Fruit fly (Drosophila melanogaster) whole organism, embryonic: ENCODE data around the gene MED14.

ENCODE experiments used
- Asciz ChIP-seq: fragments of 200-800 bp; sonication (Bioruptor generic); optimal IDR thresholded peaks from 2 replicates; lab custom pipeline; 2017; ENCODE audit warnings: missing biosample characterization, mild to moderate bottlenecking, missing genetic modification characterization, missing genetic modification reagents
- B-H2 ChIP-seq: fragments of 200-800 bp; sonication (Bioruptor generic); optimal IDR thresholded peaks from 2 replicates; lab custom pipeline; 2018; ENCODE audit warnings: missing biosample characterization, mild to moderate bottlenecking, missing genetic modification characterization
- BtbVII ChIP-seq: fragments of 200-800 bp; sonication (Bioruptor generic); optimal IDR thresholded peaks from 3 replicates; lab custom pipeline; 2017; ENCODE audit warnings: missing biosample characterization, mild to moderate bottlenecking, missing genetic modification characterization
- CG14710 ChIP-seq: fragments of 200-800 bp; sonication (Bioruptor generic); optimal IDR thresholded peaks from 3 replicates; lab custom pipeline; 2019; ENCODE audit warnings: missing biosample characterization, mild to moderate bottlenecking, missing genetic modification characterization, moderate library complexity
- CG15011 ChIP-seq: fragments of 200-800 bp; sonication (Bioruptor generic); optimal IDR thresholded peaks from 3 replicates; lab custom pipeline; 2018; ENCODE audit warnings: missing biosample characterization, mild to moderate bottlenecking, missing genetic modification characterization
- CG1529 ChIP-seq: fragments of 200-800 bp; sonication (Bioruptor generic); optimal IDR thresholded peaks from 3 replicates; lab custom pipeline; 2018; ENCODE audit warnings: missing biosample characterization, missing genetic modification characterization
- CG16779 ChIP-seq: fragments of 200-800 bp; sonication (Bioruptor generic); IDR thresholded peaks from 2 replicates; pipeline ENCODE4 v1.3.6; 2022; ENCODE audit warnings: missing biosample characterization, missing genetic modification characterization
- CG17568 ChIP-seq: fragments of 200-800 bp; sonication (Bioruptor generic); optimal IDR thresholded peaks from 2 replicates; lab custom pipeline; 2018; ENCODE audit warnings: missing biosample characterization, mild to moderate bottlenecking, missing genetic modification characterization, moderate library complexity
- CG31441 ChIP-seq: fragments of 200-800 bp; sonication (Bioruptor generic); IDR thresholded peaks from 2 replicates; pipeline ENCODE4 v1.3.6; 2022; ENCODE audit warnings: missing biosample characterization, missing genetic modification characterization
- CG34422 ChIP-seq: fragments of 200-800 bp; sonication (Bioruptor generic); IDR thresholded peaks from 3 replicates; pipeline ENCODE4 v1.3.6; 2022; ENCODE audit warnings: missing biosample characterization, missing genetic modification characterization
- CG3726 ChIP-seq: fragments of 200-800 bp; sonication (Bioruptor generic); IDR thresholded peaks from 3 replicates; pipeline ENCODE4, ENCODE4 v1.3.6; 2022; ENCODE audit warnings: missing biosample characterization, missing genetic modification characterization
- CG4404 ChIP-seq: fragments of 200-800 bp; sonication (Bioruptor generic); IDR thresholded peaks from 2 replicates; pipeline ENCODE4 v1.3.6; 2022; ENCODE audit warnings: missing biosample characterization, missing genetic modification characterization
- CG6254 ChIP-seq: fragments of 200-800 bp; sonication (Bioruptor generic); optimal IDR thresholded peaks from 3 replicates; lab custom pipeline; 2017; ENCODE audit warnings: mild to moderate bottlenecking, missing biosample characterization, missing genetic modification reagents, missing genetic modification characterization
- CG7372 ChIP-seq: fragments of 200-800 bp; sonication (Bioruptor generic); IDR thresholded peaks from 2 replicates; pipeline ENCODE4 v1.3.6; 2022; ENCODE audit warnings: missing biosample characterization, missing genetic modification characterization
- CG7839 ChIP-seq: fragments of 200-800 bp; sonication (Bioruptor generic); optimal IDR thresholded peaks from 3 replicates; lab custom pipeline; 2018; ENCODE audit warnings: missing biosample characterization, mild to moderate bottlenecking, missing genetic modification characterization, moderate library complexity
- CG9727 ChIP-seq: fragments of 200-800 bp; sonication (Bioruptor generic); optimal IDR thresholded peaks from 3 replicates; lab custom pipeline; 2017; ENCODE audit warnings: missing biosample characterization, mild to moderate bottlenecking, missing genetic modification characterization
- CkIIα-i1 ChIP-seq: fragments of 200-800 bp; sonication (Bioruptor generic); IDR thresholded peaks from 2 replicates; pipeline ENCODE4 v1.3.6; 2022; ENCODE audit warnings: missing biosample characterization, missing genetic modification characterization
- D19A ChIP-seq: fragments of 200-800 bp; optimal IDR thresholded peaks from 3 replicates; lab custom pipeline; 2019; ENCODE audit warnings: missing biosample characterization, mild to moderate bottlenecking, missing genetic modification characterization, moderate library complexity
- Dfd ChIP-seq, 2 experiments: fragments of >200 bp; optimal IDR thresholded peaks; 2 replicates each; lab custom pipeline; 2017; ENCODE audit warnings: missing biosample characterization in 2 of 2, missing genetic modification characterization in 2 of 2
- Fer1 ChIP-seq: fragments of 200-800 bp; sonication (Bioruptor generic); optimal IDR thresholded peaks from 2 replicates; lab custom pipeline; 2017; ENCODE audit warnings: missing biosample characterization, mild to moderate bottlenecking, missing genetic modification characterization
- Fer3 ChIP-seq: fragments of 200-800 bp; sonication (Bioruptor generic); optimal IDR thresholded peaks from 2 replicates; lab custom pipeline; 2018; ENCODE audit warnings: missing biosample characterization, mild to moderate bottlenecking, missing genetic modification characterization, moderate library complexity
- HLH3B ChIP-seq: fragments of 200-800 bp; sonication (Bioruptor generic); IDR thresholded peaks from 2 replicates; pipeline ENCODE4 v1.3.6; 2022; ENCODE audit warnings: missing biosample characterization, missing genetic modification characterization
- Hr3 ChIP-seq: fragments of 200-800 bp; sonication (Bioruptor generic); optimal IDR thresholded peaks from 3 replicates; lab custom pipeline; 2016; ENCODE audit warnings: missing biosample characterization, missing genetic modification characterization
- Lim3 ChIP-seq: fragments of 200-800 bp; sonication (Bioruptor generic); IDR thresholded peaks from 2 replicates; pipeline ENCODE4 v1.3.6; 2022; ENCODE audit warnings: missing biosample characterization, missing genetic modification characterization
- Max ChIP-seq: fragments of 200-800 bp; sonication (Bioruptor generic); optimal IDR thresholded peaks from 2 replicates; lab custom pipeline; 2016; ENCODE audit warnings: missing biosample characterization, mild to moderate bottlenecking, missing genetic modification characterization
- Med ChIP-seq: fragments of 200-800 bp; sonication (Bioruptor generic); peaks from one replicate; lab custom pipeline; 2016; ENCODE audit warnings: missing biosample characterization, missing genetic modification characterization, mild to moderate bottlenecking, inconsistent platforms, moderate library complexity
- Ptx1 ChIP-seq: fragments of 200-800 bp; sonication (Bioruptor generic); IDR thresholded peaks from 2 replicates; pipeline ENCODE4 v1.3.6; 2022; ENCODE audit warnings: missing biosample characterization, missing genetic modification characterization
- Side ChIP-seq: fragments of 200-800 bp; sonication (Bioruptor generic); optimal IDR thresholded peaks from 2 replicates; lab custom pipeline; 2016; ENCODE audit warnings: missing biosample characterization, missing genetic modification characterization
- Xbp1 ChIP-seq: fragments of 200-800 bp; sonication (Bioruptor generic); optimal IDR thresholded peaks from 3 replicates; lab custom pipeline; 2016; ENCODE audit warnings: missing biosample characterization, mild to moderate bottlenecking, missing genetic modification characterization
- Xrp1 ChIP-seq: fragments of 200-800 bp; sonication (Bioruptor generic); IDR thresholded peaks from 2 replicates; pipeline ENCODE4 v1.3.6; 2022; ENCODE audit warnings: missing biosample characterization, missing genetic modification characterization
- amos ChIP-seq: fragments of 200-800 bp; sonication (Bioruptor generic); IDR thresholded peaks from 2 replicates; pipeline ENCODE4 v1.3.6; 2022; ENCODE audit warnings: missing biosample characterization, missing genetic modification characterization; ENCODE audit not compliant: partially characterized antibody
- az2 ChIP-seq: fragments of 200-800 bp; sonication (Bioruptor generic); optimal IDR thresholded peaks from 3 replicates; lab custom pipeline; 2016; ENCODE audit warnings: missing biosample characterization, missing genetic modification characterization
- cg ChIP-seq: fragments of 200-800 bp; sonication (Bioruptor generic); optimal IDR thresholded peaks from 3 replicates; lab custom pipeline; 2019; ENCODE audit warnings: missing biosample characterization, mild to moderate bottlenecking, missing genetic modification characterization, moderate library complexity
- corto ChIP-seq: fragments of 200-800 bp; sonication (Bioruptor generic); optimal IDR thresholded peaks from 2 replicates; lab custom pipeline; 2016; ENCODE audit warnings: missing biosample characterization, mild to moderate bottlenecking, missing genetic modification characterization, moderate library complexity
- crp ChIP-seq, 2 experiments: fragments of 200-800 bp; sonication (Bioruptor generic); optimal IDR thresholded peaks; 2 replicates in 1 of 2; 3 replicates in 1 of 2; lab custom pipeline; 2017; ENCODE audit warnings: missing biosample characterization in 2 of 2, missing genetic modification characterization in 2 of 2, mild to moderate bottlenecking in 1 of 2, moderate library complexity in 1 of 2
- danr ChIP-seq: fragments of 200-800 bp; sonication (Bioruptor generic); IDR thresholded peaks from 2 replicates; pipeline ENCODE4 v1.3.6; 2022; ENCODE audit warnings: missing biosample characterization, missing genetic modification characterization
- dati ChIP-seq: fragments of 200-800 bp; sonication (Bioruptor generic); IDR thresholded peaks from 2 replicates; pipeline ENCODE4 v1.3.6; 2022; ENCODE audit warnings: missing biosample characterization, missing genetic modification characterization
- grn ChIP-seq: fragments of 200-800 bp; sonication (Bioruptor generic); optimal IDR thresholded peaks from 3 replicates; lab custom pipeline; 2017; ENCODE audit warnings: missing biosample characterization, missing genetic modification characterization
- kah ChIP-seq: fragments of 200-800 bp; sonication (Bioruptor generic); optimal IDR thresholded peaks from 2 replicates; lab custom pipeline; 2018; ENCODE audit warnings: missing biosample characterization, mild to moderate bottlenecking, missing genetic modification characterization
- kni ChIP-seq: fragments of 200-800 bp; sonication (Bioruptor generic); optimal IDR thresholded peaks from 3 replicates; lab custom pipeline; 2017; ENCODE audit warnings: mild to moderate bottlenecking, missing biosample characterization, missing genetic modification reagents, missing genetic modification characterization
- lab ChIP-seq: fragments of 200-800 bp; sonication (Bioruptor generic); optimal IDR thresholded peaks from 3 replicates; lab custom pipeline; 2017; ENCODE audit warnings: missing biosample characterization, missing genetic modification characterization, mild to moderate bottlenecking, moderate library complexity, missing genetic modification reagents
- lola ChIP-seq, 3 experiments: fragments of >200 bp in 2 of 3; fragments of 200-800 bp in 1 of 3; sonication (Bioruptor generic) in 1 of 3; optimal IDR thresholded peaks; 2 replicates each; lab custom pipeline; 2017 to 2019; ENCODE audit warnings: missing biosample characterization in 3 of 3, missing genetic modification characterization in 3 of 3, mild to moderate bottlenecking in 1 of 3, moderate library complexity in 1 of 3
- maf-S ChIP-seq: fragments of 200-800 bp; sonication (Bioruptor generic); optimal IDR thresholded peaks from 2 replicates; lab custom pipeline; 2016; ENCODE audit warnings: missing biosample characterization, missing genetic modification characterization
- nau ChIP-seq: fragments of 200-800 bp; sonication (Bioruptor generic); optimal IDR thresholded peaks from 3 replicates; lab custom pipeline; 2017; ENCODE audit warnings: missing biosample characterization, mild to moderate bottlenecking, missing genetic modification characterization, missing genetic modification reagents
- oc ChIP-seq: fragments of 200-800 bp; sonication (Bioruptor generic); optimal IDR thresholded peaks from 2 replicates; lab custom pipeline; 2018; ENCODE audit warnings: missing biosample characterization, mild to moderate bottlenecking, missing genetic modification characterization, moderate library complexity
- sens ChIP-seq: fragments of 200-800 bp; sonication (Bioruptor generic); peaks from one replicate; lab custom pipeline; 2016; ENCODE audit warnings: missing biosample characterization, missing genetic modification characterization
- stwl ChIP-seq: fragments of 200-800 bp; sonication (Bioruptor generic); optimal IDR thresholded peaks from 3 replicates; lab custom pipeline; 2018; ENCODE audit warnings: missing biosample characterization, mild to moderate bottlenecking, missing genetic modification characterization, moderate library complexity
- tap ChIP-seq: fragments of 200-800 bp; optimal IDR thresholded peaks from 3 replicates; lab custom pipeline; 2019; ENCODE audit warnings: missing biosample characterization, mild to moderate bottlenecking, missing genetic modification characterization, moderate library complexity
- zfh2 ChIP-seq: fragments of 200-800 bp; sonication (Bioruptor generic); optimal IDR thresholded peaks from 2 replicates; lab custom pipeline; 2016; ENCODE audit warnings: missing biosample characterization, missing genetic modification characterization

Gene MED14

dm6 chr3L:634319-635015 lies 41.4 kb downstream of the MED14 start (continued):
- TF ChIP-seq nau (GFP tag; lab: Kevin White, UChicago) (peak; percentile 88), CG16779 (GFP tag; lab: Robert Waterston, UW) (0 out of 2 replicates have a peak, but pooled peaks have one; percentile 29), CG31441 (peak; percentile 90), lab (peak; percentile 88), BtbVII (GFP tag; lab: Kevin White, UChicago) (peak; percentile 69), D19A (peak; percentile 89), Asciz (GFP tag; lab: Kevin White, UChicago) (peak; percentile 92), Ptx1 (GFP tag; lab: Robert Waterston, UW) (peak; percentile 89), sens (GFP tag; lab: Kevin White, UChicago) (peak; percentile 99), Xrp1 (GFP tag; lab: Robert Waterston, UW) (peak; percentile 96), grn (GFP tag; lab: Kevin White, UChicago) (peak; percentile 56), CG15011 (GFP tag; lab: Kevin White, UChicago) (peak; percentile 73), oc (tag; lab: Kevin White, UChicago) (peak; percentile 91), CG7372 (peak; percentile 68), CG14710 (tag; lab: Kevin White, UChicago) (peak; percentile 95), kah (GFP tag; lab: Kevin White, UChicago) (peak; percentile 80), amos (no peak), dati (peak; percentile 90), stwl (peak; percentile 59), Fer3 (peak; percentile 79), CG17568 (GFP tag; lab: Kevin White, UChicago) (peak; percentile 86), CG7839 (peak; percentile 92), B-H2 (GFP tag; lab: Kevin White, UChicago) (no peak), CG34422 (GFP tag; lab: Robert Waterston, UW) (peak; percentile 91), corto (GFP tag; lab: Kevin White, UChicago) (peak; percentile 3), CkIIα-i1 (GFP tag; lab: Robert Waterston, UW) (peak; percentile 71), HLH3B (GFP tag; lab: Robert Waterston, UW) (peak; percentile 91), Max (GFP tag; lab: Kevin White, UChicago) (peak; percentile 76), Fer1 (peak; percentile 75), maf-S (GFP tag; lab: Kevin White, UChicago) (peak; percentile 77), CG1529 (peak; percentile 93), crp (GFP tag; optimal IDR thresholded peaks at IDR 0.05; lab: Kevin White, UChicago) (peak in 1 of 2 experiments; percentile 56), Hr3 (GFP tag; lab: Kevin White, UChicago) (peak; percentile 90), Dfd (GFP tag; optimal IDR thresholded peaks at IDR 0.05; lab: Kevin White, UChicago) (no peak), CG4404 (GFP tag; lab: Robert Waterston, UW) (peak; percentile 92), lola (GFP tag; optimal IDR thresholded peaks at IDR 0.05; lab: Kevin White, UChicago) (peak in 1 of 3 experiments; percentile 96), CG6254 (GFP tag; lab: Kevin White, UChicago) (peak; percentile 86), Side (GFP tag; lab: Kevin White, UChicago) (peak; percentile 85), cg (peak; percentile 65), Med (GFP tag; lab: Kevin White, UChicago) (peak; percentile 97), danr (peak; percentile 82), CG9727 (GFP tag; lab: Kevin White, UChicago) (peak; percentile 94), CG3726 (GFP tag; lab: Robert Waterston, UW) (peak; percentile 85; the same call in 2 of the 3 replicates), zfh2 (no peak), kni (GFP tag; lab: Kevin White, UChicago) (peak; percentile 72), Xbp1 (GFP tag; lab: Kevin White, UChicago) (peak; percentile 94), Lim3 (GFP tag; lab: Robert Waterston, UW) (peak; percentile 82), tap (tag; lab: Kevin White, UChicago) (peak; percentile 91), az2 (GFP tag; lab: Kevin White, UChicago) (peak; percentile 93)
